Worm (Caenorhabditis elegans): ENCODE measurements around the gene K12H6.10.

The K12H6.10 gene

DNA sequence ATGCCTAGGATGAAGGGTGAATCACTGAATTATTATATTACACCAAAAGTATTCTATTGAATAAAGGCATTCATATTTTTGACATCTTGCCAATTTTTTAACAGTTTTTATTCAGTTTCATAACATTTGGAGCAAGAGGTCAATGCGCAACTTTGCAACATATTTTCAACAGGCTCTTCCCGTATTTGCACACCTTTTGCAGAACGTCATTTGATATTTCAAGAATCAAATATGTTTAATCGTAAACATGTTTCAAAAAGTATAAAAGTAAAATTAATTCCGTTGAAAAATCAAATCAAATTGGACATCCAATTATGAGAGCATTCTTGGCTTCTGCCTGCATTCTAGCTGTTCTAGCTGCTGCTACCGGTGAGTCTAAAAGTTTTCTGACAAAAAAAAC, 45.0 kb downstream of the K12H6.10 start, which contains the start of gene Y110A2AL.2:
Y110A2AL.2 (plus strand) TSS at position 301 of the 400 bp plus-strand sequence.
- TF ChIP-seq unc-39 (tag; optimal IDR thresholded peaks at IDR 0.05): no peak
- TF ChIP-seq hlh-1 (tag; optimal IDR thresholded peaks at IDR 0.05): no peak
- TF ChIP-seq lin-13 (tag; optimal IDR thresholded peaks at IDR 0.05): no peak
- no peak for TF ChIP-seq mab-5 (tag; optimal IDR thresholded peaks at IDR 0.05)
- TF ChIP-seq sem-2 (GFP tag; optimal IDR thresholded peaks at IDR 0.05): no peak
- no peak for TF ChIP-seq blmp-1 (tag; optimal IDR thresholded peaks at IDR 0.05)
- TF ChIP-seq nhr-76 (tag; optimal IDR thresholded peaks at IDR 0.05): no peak
- no peak for TF ChIP-seq unc-62 (GFP tag; optimal IDR thresholded peaks at IDR 0.05)
- no peak for TF ChIP-seq pha-4 (tag; optimal IDR thresholded peaks at IDR 0.05)
- TF ChIP-seq ceh-39 (tag; optimal IDR thresholded peaks at IDR 0.05): no peak

ce11 chrII:2871816-2872215, 49.1 kb downstream of the K12H6.10 start, which contains the start of gene Y110A2AL.10:
Gene Y110A2AL.10, minus strand, starts transcription at chrII:2871916.
- TF ChIP-seq snpc-4 (tag; optimal IDR thresholded peaks at IDR 0.05) (no peak), elt-1 (tag; optimal IDR thresholded peaks at IDR 0.05; ENCODE audit: borderline replicate concordance, insufficient read depth) (no peak)

Measured in whole organism, mixed stage, embryonic.